Fruit fly (Drosophila melanogaster) Kc167 (cell line): ENCODE data around the gene Pex1.

Experiments
- Myc ChIP-seq: fragments of >200 bp; optimal IDR thresholded peaks from 2 replicates; lab custom pipeline; 2017; ENCODE audit warnings: missing external identifiers
- Sin3A ChIP-seq: fragments of >200 bp; optimal IDR thresholded peaks from 2 replicates; lab custom pipeline; 2018; ENCODE audit warnings: missing external identifiers
- h ChIP-seq: fragments of >200 bp; optimal IDR thresholded peaks from 3 replicates; lab custom pipeline; 2018; ENCODE audit warnings: missing external identifiers
- insv ChIP-seq: fragments of >200 bp; optimal IDR thresholded peaks from 3 replicates; lab custom pipeline; 2018; ENCODE audit warnings: missing external identifiers
- psq ChIP-seq: fragments of >200 bp; optimal IDR thresholded peaks from 2 replicates; lab custom pipeline; 2017; ENCODE audit warnings: missing external identifiers
- ttk ChIP-seq: sonication (Bioruptor generic); optimal IDR thresholded peaks from 2 replicates; lab custom pipeline; 2017; ENCODE audit warnings: missing external identifiers

Gene Pex1

DNA sequence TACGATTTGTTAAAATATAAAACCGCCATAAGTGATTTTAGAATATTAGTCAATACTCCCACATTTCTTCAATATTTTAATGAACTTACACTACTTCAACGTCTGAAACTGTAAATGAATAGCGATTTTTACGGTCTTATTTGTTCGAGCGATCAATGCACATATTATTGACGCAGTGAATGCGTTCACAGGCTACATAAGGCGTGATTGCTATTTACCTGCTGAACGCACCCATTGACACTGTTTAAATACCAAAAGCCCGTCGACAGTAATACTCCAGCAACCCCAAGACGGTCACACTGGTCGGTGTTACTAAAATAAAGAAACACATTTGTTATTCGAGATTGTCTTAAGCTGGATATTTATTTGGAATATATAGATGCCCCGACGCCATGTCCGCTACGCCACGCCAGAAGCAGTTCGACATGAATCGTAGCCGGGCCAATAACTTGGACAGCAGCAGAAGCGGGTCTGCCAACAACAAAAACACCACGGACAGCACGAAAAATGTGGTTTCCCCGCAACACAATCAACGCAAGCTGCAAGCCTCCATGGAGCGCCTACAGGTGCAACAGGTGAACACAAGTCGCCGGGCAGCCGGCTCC, 20.6 kb upstream of the Pex1 start, which contains the start of gene CG6833:
Gene CG6833 (plus strand): TSS at position 263 of the 605 bp plus-strand sequence.
- TF ChIP-seq Myc = no peak
- no peak for TF ChIP-seq Sin3A (lab: Kevin White, UChicago)
- no peak for TF ChIP-seq ttk (lab: Kevin White, UChicago)
- TF ChIP-seq insv (lab: Kevin White, UChicago) = no peak
- no peak for TF ChIP-seq h
- no peak for TF ChIP-seq psq (lab: Kevin White, UChicago)

DNA sequence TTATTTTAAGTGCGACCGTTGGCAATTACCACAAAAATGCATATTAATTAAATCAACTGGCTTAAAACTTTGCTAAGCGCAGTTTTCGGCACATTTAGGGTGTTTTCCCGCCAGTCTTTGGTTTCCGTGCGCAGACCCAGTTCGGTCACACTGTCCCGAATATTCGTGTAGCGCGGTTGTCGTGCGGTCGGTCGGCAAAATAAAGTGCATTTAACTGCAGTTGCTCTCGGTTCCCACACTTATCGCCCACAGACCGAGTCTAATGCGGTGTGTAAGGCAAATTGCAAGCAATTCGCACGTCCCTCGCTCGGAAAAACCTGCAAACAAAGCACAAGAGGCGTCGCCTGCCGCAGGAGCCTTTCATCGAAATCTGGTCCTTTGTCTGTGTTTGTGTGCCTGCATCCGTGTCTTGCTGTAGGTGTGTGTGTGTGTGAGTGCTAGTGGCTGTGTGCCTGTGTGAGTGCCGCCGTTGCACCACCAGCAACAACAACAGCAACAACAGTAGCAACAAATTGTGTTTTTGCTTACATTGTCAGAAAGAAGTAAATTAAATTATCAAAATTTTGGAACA, 18.5 kb upstream of the Pex1 start, which contains the start of the genes CG13484 and Frl:
Gene CG13484 (minus strand): TSS at position 7 of the 571 bp plus-strand sequence.
Gene Frl (plus strand): TSS at position 143 of the 571 bp plus-strand sequence.
- TF ChIP-seq Myc (no peak), h (no peak), insv (lab: Kevin White, UChicago) (no peak), Sin3A (lab: Kevin White, UChicago) (no peak), psq (lab: Kevin White, UChicago) (no peak), ttk (lab: Kevin White, UChicago) (no peak)

DNA sequence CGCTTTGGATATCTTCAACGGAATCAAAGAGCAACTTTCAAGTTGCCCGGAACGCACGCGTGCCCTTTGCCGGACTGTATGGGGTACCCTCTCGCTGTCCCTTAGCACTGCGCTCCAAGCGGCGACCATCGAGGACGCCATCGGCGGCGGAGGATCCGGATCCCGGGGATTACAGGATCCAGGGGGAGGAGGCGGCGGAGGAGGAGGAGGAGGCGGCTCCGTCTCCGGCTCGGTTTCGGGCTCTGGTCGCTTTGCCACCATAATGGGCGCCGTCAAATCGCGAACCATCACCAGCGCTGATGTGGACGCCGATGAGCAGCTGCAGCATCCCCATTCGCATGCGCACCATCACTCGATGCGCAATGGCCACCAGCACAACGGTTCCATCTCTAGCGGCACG, 17.9 kb upstream of the Pex1 start:
- TF ChIP-seq ttk (lab: Kevin White, UChicago) = no peak
- no peak for TF ChIP-seq h
- no peak for TF ChIP-seq Sin3A (lab: Kevin White, UChicago)
- TF ChIP-seq Myc = no peak
- TF ChIP-seq psq (lab: Kevin White, UChicago) = no peak
- TF ChIP-seq insv (lab: Kevin White, UChicago) = no peak

- no peak for TF ChIP-seq h
- no peak for TF ChIP-seq insv (lab: Kevin White, UChicago)
- no peak for TF ChIP-seq ttk (lab: Kevin White, UChicago)
- TF ChIP-seq Sin3A (lab: Kevin White, UChicago) = no peak
- no peak for TF ChIP-seq Myc
- TF ChIP-seq psq (lab: Kevin White, UChicago) = no peak
Measured at dm6 chr3L:14055260-14055696, 16.4 kb upstream of the Pex1 start.

- TF ChIP-seq Myc (no peak), ttk (lab: Kevin White, UChicago) (no peak), psq (lab: Kevin White, UChicago) (no peak), h (no peak), insv (lab: Kevin White, UChicago) (no peak), Sin3A (lab: Kevin White, UChicago) (no peak)
Measured at dm6 chr3L:14055815-14056516, 15.7 kb upstream of the Pex1 start.

dm6 chr3L:14056816-14057215, 14.9 kb upstream of the Pex1 start:
- no peak for TF ChIP-seq Myc
- no peak for TF ChIP-seq psq (lab: Kevin White, UChicago)
- TF ChIP-seq insv (lab: Kevin White, UChicago) = no peak
- no peak for TF ChIP-seq ttk (lab: Kevin White, UChicago)
- no peak for TF ChIP-seq Sin3A (lab: Kevin White, UChicago)
- no peak for TF ChIP-seq h

- TF ChIP-seq Myc (no peak), h (no peak), Sin3A (lab: Kevin White, UChicago) (no peak), insv (lab: Kevin White, UChicago) (no peak), psq (lab: Kevin White, UChicago) (no peak), ttk (lab: Kevin White, UChicago) (no peak)
Measured at dm6 chr3L:14059266-14059974, 12.3 kb upstream of the Pex1 start.

DNA sequence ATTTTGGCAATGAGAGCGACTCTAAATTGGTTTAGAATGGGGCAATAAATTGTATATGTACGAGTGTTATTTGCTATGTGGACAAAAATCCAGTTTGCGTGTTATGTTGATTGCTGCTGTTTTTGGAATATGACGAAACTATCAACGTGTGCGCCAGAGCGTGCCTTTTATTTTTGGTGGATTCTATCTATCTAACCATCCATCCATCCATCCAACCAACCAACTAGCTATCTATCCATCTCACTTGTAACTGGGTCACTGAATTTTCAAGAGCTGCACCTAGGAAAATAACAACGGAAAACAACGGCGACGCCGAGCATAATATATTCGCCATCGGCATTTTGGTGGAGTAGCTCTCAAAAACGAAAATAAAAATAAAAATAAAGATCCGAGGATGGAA, 9.0 kb upstream of the Pex1 start:
- TF ChIP-seq h (no peak), insv (lab: Kevin White, UChicago) (no peak), Sin3A (lab: Kevin White, UChicago) (no peak), Myc (no peak), psq (lab: Kevin White, UChicago) (no peak), ttk (lab: Kevin White, UChicago) (no peak)

DNA sequence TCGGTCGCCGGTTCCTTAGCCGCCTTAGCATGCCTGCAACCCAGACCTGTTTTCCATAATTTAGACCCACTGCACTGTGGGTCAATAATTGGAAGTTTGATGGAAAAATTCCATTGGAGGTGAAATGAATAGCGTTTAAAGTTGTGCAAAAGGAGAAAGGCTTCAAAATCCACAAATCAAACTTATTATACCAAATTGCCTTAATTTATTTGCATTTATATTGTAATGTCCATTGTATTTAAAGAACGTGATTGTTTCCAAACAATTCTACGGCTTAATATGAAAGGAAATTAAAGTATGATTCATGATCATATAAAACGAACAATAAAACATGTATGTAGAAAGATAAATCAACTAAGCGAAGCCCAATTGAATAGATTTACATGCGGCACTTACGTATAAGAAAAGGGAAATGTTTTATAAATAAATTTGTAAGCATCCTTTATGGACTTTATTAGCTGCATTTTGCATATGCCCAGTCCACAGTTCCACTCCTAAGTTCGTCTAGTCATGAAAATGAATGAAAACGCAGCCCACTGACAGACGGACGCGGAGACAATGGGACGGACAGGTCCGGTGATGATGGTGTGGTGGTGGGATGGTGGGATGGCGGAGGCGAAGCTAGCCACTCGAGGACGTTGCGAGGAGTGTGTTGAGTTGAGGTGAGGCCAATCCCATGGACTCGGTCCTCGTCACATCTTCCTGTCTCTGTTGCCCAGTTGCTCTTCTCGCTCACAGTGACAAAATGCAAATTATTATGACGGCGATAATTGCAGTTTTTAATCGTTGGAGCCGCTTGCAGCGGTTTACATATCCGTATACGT, 8.2 kb upstream of the Pex1 start:
- TF ChIP-seq psq (lab: Kevin White, UChicago) (no peak), ttk (lab: Kevin White, UChicago) (no peak), h (no peak), Myc (no peak), insv (lab: Kevin White, UChicago) (no peak), Sin3A (lab: Kevin White, UChicago) (no peak)

DNA sequence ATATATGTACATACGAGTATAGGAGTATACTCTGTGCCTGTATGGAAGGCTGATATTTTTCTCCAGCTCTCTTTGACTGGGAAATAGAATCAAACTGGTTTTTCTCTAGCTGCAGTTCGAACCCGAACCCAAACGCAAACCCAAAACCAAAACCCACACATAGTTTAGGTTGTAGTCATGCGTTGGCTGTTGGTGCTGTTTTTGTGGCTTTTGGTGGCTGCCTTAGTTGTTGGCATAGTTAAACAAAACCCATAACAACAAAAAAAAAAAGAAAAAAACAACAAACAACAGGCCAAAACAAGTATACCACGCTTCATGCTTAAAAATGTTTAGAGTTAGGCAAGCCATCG, 7.7 kb upstream of the Pex1 start:
- no peak for TF ChIP-seq h
- TF ChIP-seq insv (lab: Kevin White, UChicago) = no peak
- no peak for TF ChIP-seq psq (lab: Kevin White, UChicago)
- TF ChIP-seq Myc = no peak
- TF ChIP-seq ttk (lab: Kevin White, UChicago) = no peak

- TF ChIP-seq ttk (lab: Kevin White, UChicago) (no peak), psq (lab: Kevin White, UChicago) (no peak), Myc (no peak), Sin3A (lab: Kevin White, UChicago) (no peak), h (no peak), insv (lab: Kevin White, UChicago) (no peak)
Measured at dm6 chr3L:14075472-14075871, 3.8 kb downstream of the Pex1 start, which contains the start of gene btl. Gene btl, plus strand, starts transcription at chr3L:14075772.
